Fruit fly (Drosophila melanogaster): ENCODE results near the gene cocoon.

Gene cocoon

DNA sequence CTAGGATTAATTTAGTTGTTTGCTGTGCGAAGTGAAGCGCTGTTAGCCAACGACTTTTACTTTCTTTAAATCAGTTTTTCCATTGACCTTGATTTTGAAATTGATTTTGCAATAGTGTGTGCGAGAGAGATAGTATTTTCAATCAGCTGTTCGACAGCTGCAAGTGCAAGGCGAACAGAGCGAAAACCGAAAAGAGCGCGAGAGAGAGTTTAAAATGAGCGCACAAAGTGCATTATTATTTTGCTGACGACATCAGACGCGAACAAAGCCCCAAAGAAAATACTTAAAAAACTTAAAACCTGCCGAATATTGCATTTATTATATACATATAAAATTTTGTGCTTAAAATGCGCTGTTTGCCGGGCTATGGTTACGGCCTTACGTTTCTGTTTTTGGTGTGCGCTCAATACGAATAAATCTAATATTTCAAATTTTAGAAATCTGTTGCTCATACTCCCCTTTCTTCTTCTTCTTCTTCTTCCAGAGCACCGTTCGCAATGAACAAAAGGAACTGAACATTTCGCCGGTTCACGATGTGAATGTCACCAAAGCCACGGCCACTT lies 37.9 kb upstream of the cocoon start (continued):
- no peak for TF ChIP-seq Mrtf (GFP tag; IDR thresholded peaks at IDR 0.05)
- no peak for TF ChIP-seq dati (GFP tag; IDR thresholded peaks at IDR 0.05)
- TF ChIP-seq CG17385 (GFP tag; optimal IDR thresholded peaks at IDR 0.05) = peak; percentile 81
- TF ChIP-seq CG3163 (GFP tag; optimal IDR thresholded peaks at IDR 0.05) = no peak
- TF ChIP-seq crc (GFP tag; optimal IDR thresholded peaks at IDR 0.05) = no peak
- no peak for TF ChIP-seq ara (GFP tag; IDR thresholded peaks at IDR 0.05)
- peak in 1 of 2 experiments; percentile 75 for TF ChIP-seq crp (GFP tag; optimal IDR thresholded peaks at IDR 0.05)
- TF ChIP-seq CG30020 (tag; optimal IDR thresholded peaks at IDR 0.05) = no peak
- no peak for TF ChIP-seq repo (GFP tag; optimal IDR thresholded peaks at IDR 0.05)
- TF ChIP-seq CG13296 (GFP tag; optimal IDR thresholded peaks at IDR 0.05) = no peak
- TF ChIP-seq Blimp-1 (GFP tag; optimal IDR thresholded peaks at IDR 0.05) = peak; percentile 47
- TF ChIP-seq chinmo (GFP tag; IDR thresholded peaks at IDR 0.05; ENCODE audit: partially characterized antibody) = 0 out of 4 replicates have a peak, but pooled peaks have one; percentile 48
- TF ChIP-seq tin (GFP tag; optimal IDR thresholded peaks at IDR 0.05) = no peak
- peak in 1 of 2 experiments; percentile 61 for TF ChIP-seq tll (GFP tag; optimal IDR thresholded peaks at IDR 0.05)
- no peak for TF ChIP-seq grn (GFP tag; optimal IDR thresholded peaks at IDR 0.05)

DNA sequence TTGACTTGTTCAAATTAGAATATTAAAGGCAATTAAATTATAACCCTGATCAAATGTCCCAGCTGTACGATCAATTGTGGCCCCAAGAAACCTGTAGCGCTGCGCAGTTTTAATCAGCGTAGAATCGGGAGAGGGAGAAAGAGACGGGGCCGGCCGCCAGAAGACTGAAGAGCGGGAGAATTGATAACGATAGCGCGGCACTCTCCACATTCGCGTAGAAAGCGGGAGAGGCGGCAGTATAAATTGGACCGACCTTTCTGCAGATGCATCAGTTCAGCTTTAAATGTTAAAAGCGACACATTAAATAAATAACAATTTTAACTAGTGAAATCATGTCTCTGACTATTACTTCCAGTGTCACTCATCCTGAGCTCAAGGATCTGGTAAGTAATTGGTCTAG lies 36.9 kb upstream of the cocoon start, which contains the start of gene MsrA:
TSS of gene MsrA (plus strand) at position 266 of the 400 bp plus-strand sequence.
- TF ChIP-seq BEAF-32 (GFP tag; optimal IDR thresholded peaks at IDR 0.05) (no peak), Atf3 (GFP tag; optimal IDR thresholded peaks at IDR 0.05) (no peak), CG16815 (GFP tag; optimal IDR thresholded peaks at IDR 0.05) (no peak), CG13624 (GFP tag; optimal IDR thresholded peaks at IDR 0.05) (no peak), ci (GFP tag; IDR thresholded peaks at IDR 0.05) (0 out of 3 replicates have a peak, but pooled peaks have one; percentile 29), da (GFP tag; optimal IDR thresholded peaks at IDR 0.05) (no peak), CG10431 (GFP tag; optimal IDR thresholded peaks at IDR 0.05) (no peak), Trl (optimal IDR thresholded peaks at IDR 0.05) (peak; percentile 72 to 74), Trl (GFP tag; optimal IDR thresholded peaks at IDR 0.05) (no peak), Xbp1 (GFP tag; optimal IDR thresholded peaks at IDR 0.05) (no peak), CG7372 (GFP tag; IDR thresholded peaks at IDR 0.05) (no peak), Mad (GFP tag; optimal IDR thresholded peaks at IDR 0.05) (no peak), CG10959 (GFP tag; IDR thresholded peaks at IDR 0.05) (no peak), CG3995 (GFP tag; optimal IDR thresholded peaks at IDR 0.05) (no peak), CG13424 (tag; optimal IDR thresholded peaks at IDR 0.05) (no peak), twi (tag; optimal IDR thresholded peaks at IDR 0.05) (no peak), Sox102F (GFP tag; optimal IDR thresholded peaks at IDR 0.05) (no peak), nom (GFP tag; optimal IDR thresholded peaks at IDR 0.05) (peak; percentile 58), Hr78 (GFP tag; optimal IDR thresholded peaks at IDR 0.05) (no peak), Hsf (GFP tag; optimal IDR thresholded peaks at IDR 0.05) (no peak), insv (GFP tag; optimal IDR thresholded peaks at IDR 0.05) (no peak), Usf (GFP tag; optimal IDR thresholded peaks at IDR 0.05) (no peak), CG13894 (tag; optimal IDR thresholded peaks at IDR 0.05) (no peak), her (GFP tag; optimal IDR thresholded peaks at IDR 0.05) (no peak), CG11085 (GFP tag; IDR thresholded peaks at IDR 0.05) (no peak), maf-S (GFP tag; optimal IDR thresholded peaks at IDR 0.05) (no peak), CG2712 (tag; optimal IDR thresholded peaks at IDR 0.05) (no peak), CG10979 (tag; optimal IDR thresholded peaks at IDR 0.05) (no peak), Dfd (GFP tag; optimal IDR thresholded peaks at IDR 0.05) (no peak), CG11398 (GFP tag; optimal IDR thresholded peaks at IDR 0.05) (no peak), org-1 (GFP tag; optimal IDR thresholded peaks at IDR 0.05) (no peak), HmgZ (tag; optimal IDR thresholded peaks at IDR 0.05) (no peak), eyg (GFP tag; optimal IDR thresholded peaks at IDR 0.05) (no peak), CG34376 (GFP tag; optimal IDR thresholded peaks at IDR 0.05) (peak; percentile 28), lov (optimal IDR thresholded peaks at IDR 0.05) (no peak), lov (GFP tag; IDR thresholded peaks at IDR 0.05) (no peak)
